Fruit fly (Drosophila melanogaster): Measurements from ENCODE around the gene yellow-f2.

dm6 chr3R:13014168-13014881 is 19.4 kb upstream of the yellow-f2 start:
- TF ChIP-seq pad (GFP tag; optimal IDR thresholded peaks at IDR 0.05) = no peak
- TF ChIP-seq CG7101 (tag; optimal IDR thresholded peaks at IDR 0.05) = no peak
- peak; percentile 23 for TF ChIP-seq CG14711 (tag; optimal IDR thresholded peaks at IDR 0.05)
- TF ChIP-seq Clk (GFP tag; optimal IDR thresholded peaks at IDR 0.05) = no peak
- no peak for TF ChIP-seq CG11617 (GFP tag; optimal IDR thresholded peaks at IDR 0.05)
- no peak for TF ChIP-seq CG1620 (GFP tag; optimal IDR thresholded peaks at IDR 0.05)
- TF ChIP-seq kay (GFP tag; ENCODE audit: borderline replicate concordance) = peak; percentile 89
